Fruit fly (Drosophila melanogaster) Kc167 (cell line): ENCODE data around the gene Ugt302E1.

Source experiments
- Myc ChIP-seq: fragments of >200 bp; optimal IDR thresholded peaks from 2 replicates; lab custom pipeline; 2017; ENCODE audit warnings: missing external identifiers
- Sin3A ChIP-seq: fragments of >200 bp; optimal IDR thresholded peaks from 2 replicates; lab custom pipeline; 2018; ENCODE audit warnings: missing external identifiers
- h ChIP-seq: fragments of >200 bp; optimal IDR thresholded peaks from 3 replicates; lab custom pipeline; 2018; ENCODE audit warnings: missing external identifiers
- insv ChIP-seq: fragments of >200 bp; optimal IDR thresholded peaks from 3 replicates; lab custom pipeline; 2018; ENCODE audit warnings: missing external identifiers
- psq ChIP-seq: fragments of >200 bp; optimal IDR thresholded peaks from 2 replicates; lab custom pipeline; 2017; ENCODE audit warnings: missing external identifiers
- ttk ChIP-seq: sonication (Bioruptor generic); optimal IDR thresholded peaks from 2 replicates; lab custom pipeline; 2017; ENCODE audit warnings: missing external identifiers

Gene Ugt302E1

dm6 chr3R:11199227-11199835, 44.9 kb downstream of the Ugt302E1 start:
- no peak for TF ChIP-seq insv (lab: Kevin White, UChicago)
- TF ChIP-seq Myc (lab: Kevin White, UChicago) = no peak
- no peak for TF ChIP-seq Sin3A (lab: Kevin White, UChicago)
- TF ChIP-seq h (lab: Kevin White, UChicago) = no peak
- TF ChIP-seq psq = no peak
- TF ChIP-seq ttk = no peak

DNA sequence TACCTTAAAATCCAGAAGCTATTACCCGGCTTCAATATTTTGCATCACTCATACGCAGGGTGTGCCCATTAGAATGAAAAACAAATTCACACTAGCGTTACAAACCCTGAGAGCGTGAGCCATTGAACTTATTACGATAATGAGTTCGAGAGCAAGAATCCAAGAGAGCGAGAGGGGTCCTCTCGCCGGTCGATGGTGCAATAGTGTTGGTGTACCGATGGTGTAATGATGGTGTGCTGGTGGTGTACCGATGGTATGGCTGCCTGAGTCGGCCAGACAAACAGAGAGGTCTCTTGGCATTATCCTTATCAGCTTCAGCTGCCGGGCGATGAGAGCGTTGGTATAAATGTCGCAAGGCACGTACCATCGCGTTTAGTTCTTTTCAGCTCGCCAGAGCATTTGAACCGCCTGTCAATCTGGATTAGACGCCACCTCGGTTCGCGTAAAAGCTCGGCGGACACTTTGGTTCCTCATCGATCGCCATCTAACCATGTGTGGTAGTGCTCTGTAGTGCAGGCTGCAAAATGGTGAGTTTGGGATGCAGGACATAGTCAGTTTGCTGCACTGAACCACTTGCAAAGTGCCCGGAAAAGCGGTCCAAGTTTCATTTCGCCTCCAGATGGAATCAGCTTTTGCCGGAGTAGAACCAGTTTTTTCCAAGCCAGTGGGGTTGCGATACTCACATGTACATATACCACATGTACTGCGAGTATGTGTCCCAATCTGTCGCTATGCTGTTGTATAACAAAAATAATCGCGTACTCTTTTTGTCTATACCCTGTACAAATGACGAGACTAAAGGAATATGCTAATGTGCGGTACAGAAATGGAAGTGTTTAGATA, 45.8 kb downstream of the Ugt302E1 start:
- TF ChIP-seq insv (lab: Kevin White, UChicago) = no peak
- no peak for TF ChIP-seq ttk
- TF ChIP-seq Myc (lab: Kevin White, UChicago) = no peak
- no peak for TF ChIP-seq psq
- no peak for TF ChIP-seq h (lab: Kevin White, UChicago)
- no peak for TF ChIP-seq Sin3A (lab: Kevin White, UChicago)

- TF ChIP-seq ttk (no peak), Myc (lab: Kevin White, UChicago) (no peak), psq (no peak), insv (lab: Kevin White, UChicago) (no peak), h (lab: Kevin White, UChicago) (no peak), Sin3A (lab: Kevin White, UChicago) (no peak)
Measured at dm6 chr3R:11200885-11201421, 46.5 kb downstream of the Ugt302E1 start.
